Fruit fly (Drosophila melanogaster) Kc167 (cell line): Measurements from ENCODE around the gene tutl.

ENCODE experiments used
- Myc ChIP-seq: fragments of >200 bp; optimal IDR thresholded peaks from 2 replicates; lab custom pipeline; 2017; ENCODE audit warnings: missing external identifiers
- Sin3A ChIP-seq: fragments of >200 bp; optimal IDR thresholded peaks from 2 replicates; lab custom pipeline; 2018; ENCODE audit warnings: missing external identifiers
- h ChIP-seq: fragments of >200 bp; optimal IDR thresholded peaks from 3 replicates; lab custom pipeline; 2018; ENCODE audit warnings: missing external identifiers
- insv ChIP-seq: fragments of >200 bp; optimal IDR thresholded peaks from 3 replicates; lab custom pipeline; 2018; ENCODE audit warnings: missing external identifiers
- psq ChIP-seq: fragments of >200 bp; optimal IDR thresholded peaks from 2 replicates; lab custom pipeline; 2017; ENCODE audit warnings: missing external identifiers
- ttk ChIP-seq: sonication (Bioruptor generic); optimal IDR thresholded peaks from 2 replicates; lab custom pipeline; 2017; ENCODE audit warnings: missing external identifiers

tutl gene

DNA sequence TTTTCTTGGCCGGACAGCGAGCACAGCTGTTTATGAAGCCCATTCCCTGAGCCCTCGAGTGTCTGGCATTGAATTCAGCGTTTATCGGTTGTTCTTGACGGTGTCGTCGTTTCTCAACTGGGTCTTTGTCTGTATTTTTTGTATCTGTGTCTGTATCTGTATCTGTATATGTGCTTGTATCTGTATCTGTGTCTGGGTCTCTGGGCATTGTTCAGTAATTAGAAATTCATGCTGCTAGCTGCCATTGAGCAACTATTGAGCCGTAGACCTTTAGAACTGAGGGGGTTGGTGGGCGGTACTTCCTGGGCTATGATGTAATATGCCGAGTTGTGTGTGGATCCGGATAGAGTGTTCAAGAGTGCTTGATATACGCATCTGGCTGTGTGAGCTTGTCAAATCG, 53.0 kb downstream of the tutl start:
- TF ChIP-seq insv (lab: Kevin White, UChicago) = no peak
- TF ChIP-seq ttk = no peak
- TF ChIP-seq psq (lab: Kevin White, UChicago) = no peak
- no peak for TF ChIP-seq Sin3A (lab: Kevin White, UChicago)
- no peak for TF ChIP-seq h (lab: Kevin White, UChicago)
- no peak for TF ChIP-seq Myc (lab: Kevin White, UChicago)

DNA sequence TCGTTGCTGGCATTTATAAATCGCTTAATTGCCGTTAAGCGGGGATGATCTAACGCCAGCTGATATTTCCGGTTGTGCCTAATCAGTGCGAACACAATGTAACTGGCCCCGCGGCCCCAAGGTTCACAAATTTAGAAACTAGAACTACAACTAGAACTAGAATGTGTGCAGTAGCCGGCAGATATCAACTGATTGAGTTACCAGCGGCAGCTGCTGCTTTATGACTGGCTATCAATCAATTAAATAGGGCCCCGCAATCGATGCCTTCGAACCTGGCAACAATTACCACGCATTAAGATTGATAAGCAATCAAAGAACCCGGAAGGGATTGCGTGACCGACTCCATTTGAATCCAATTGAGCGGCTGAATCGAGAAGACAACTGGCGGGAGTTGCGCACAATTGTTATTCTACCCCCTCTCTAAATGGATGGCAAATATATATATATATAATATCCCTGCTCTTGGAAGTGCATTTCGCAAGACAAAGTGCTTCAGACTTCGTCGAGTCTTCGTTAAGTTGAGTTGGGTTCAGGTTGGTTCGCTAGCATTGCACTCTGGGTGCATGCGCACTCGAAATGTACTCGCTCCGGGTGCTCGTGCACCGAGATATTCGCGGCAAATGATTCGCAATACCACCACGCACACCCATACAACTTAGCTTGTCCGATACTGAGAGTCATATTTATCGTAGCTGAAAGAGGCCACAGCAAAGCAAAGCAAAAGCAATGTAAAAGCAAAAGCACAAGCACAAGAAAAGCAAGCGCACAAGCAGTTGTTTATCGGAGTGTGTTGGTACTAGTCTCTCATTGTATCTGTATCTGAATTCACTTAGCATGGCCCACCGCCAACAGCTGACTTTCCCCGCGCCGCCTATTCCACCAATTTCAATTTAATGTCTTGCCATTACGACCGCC, 57.1 kb downstream of the tutl start:
- TF ChIP-seq h (lab: Kevin White, UChicago) (no peak), Myc (lab: Kevin White, UChicago) (no peak), ttk (no peak), insv (lab: Kevin White, UChicago) (no peak), Sin3A (lab: Kevin White, UChicago) (no peak), psq (lab: Kevin White, UChicago) (no peak)

DNA sequence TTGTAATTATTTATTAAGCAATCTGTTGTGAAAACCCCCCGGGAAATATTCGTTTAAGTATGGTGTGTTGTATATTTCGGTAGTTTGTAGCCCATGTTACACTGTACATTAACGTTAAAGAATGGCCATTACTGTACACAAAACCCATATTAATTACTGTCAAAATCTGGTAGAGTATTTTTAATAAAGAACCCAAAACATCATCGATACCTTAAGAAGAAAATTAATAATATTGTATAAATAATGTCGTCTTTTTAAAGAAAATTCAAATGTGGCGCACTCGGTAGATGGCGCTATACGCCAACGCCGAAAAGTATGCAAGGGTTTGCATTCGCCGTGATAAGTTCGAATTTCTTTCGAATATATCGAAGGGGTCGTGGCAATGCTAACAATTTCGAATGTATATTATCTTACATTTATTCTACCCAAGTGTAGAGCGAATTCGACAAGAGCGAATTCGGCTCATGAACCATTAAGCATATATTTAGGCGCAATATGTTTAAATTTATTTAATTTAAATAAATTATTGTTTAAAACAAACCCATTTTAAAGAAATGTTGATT, 62.7 kb downstream of the tutl start:
- TF ChIP-seq insv (lab: Kevin White, UChicago) = no peak
- TF ChIP-seq Myc (lab: Kevin White, UChicago) = no peak
- no peak for TF ChIP-seq h (lab: Kevin White, UChicago)
- no peak for TF ChIP-seq Sin3A (lab: Kevin White, UChicago)
- TF ChIP-seq ttk = no peak
- no peak for TF ChIP-seq psq (lab: Kevin White, UChicago)

DNA sequence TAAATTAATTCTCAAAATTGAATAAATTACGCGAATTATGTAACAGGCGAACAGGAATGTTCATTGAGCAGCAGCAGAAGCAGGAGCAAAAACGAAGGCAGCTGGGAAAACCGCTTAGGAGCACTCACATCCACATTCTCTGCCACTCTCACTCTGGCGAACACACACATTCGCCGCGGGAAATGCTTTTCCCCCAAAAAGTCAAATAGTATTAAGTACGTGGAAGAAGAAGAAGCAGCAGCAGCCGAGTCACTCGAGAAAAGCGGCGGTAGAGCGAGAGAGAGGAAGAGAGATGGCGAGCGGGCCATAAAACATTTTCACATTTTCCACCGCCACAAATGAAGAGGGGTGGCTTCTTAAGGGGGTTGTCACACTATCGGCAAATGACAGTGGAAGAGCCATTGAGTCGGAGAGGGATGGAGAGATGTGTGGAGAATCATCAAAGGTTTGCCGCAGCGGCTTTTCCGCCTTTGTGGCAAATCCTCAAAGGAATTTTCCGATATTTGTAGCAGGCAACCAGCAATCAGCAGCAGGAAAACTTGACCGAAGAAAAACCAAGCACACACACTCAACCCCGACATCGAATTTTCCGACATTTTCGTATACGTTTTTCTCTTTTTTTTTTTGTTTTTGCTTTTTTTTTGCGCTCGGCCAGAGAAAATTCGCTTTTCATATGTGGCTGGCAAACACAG, 63.8 kb downstream of the tutl start:
- TF ChIP-seq psq (lab: Kevin White, UChicago) = no peak
- TF ChIP-seq insv (lab: Kevin White, UChicago) = no peak

DNA sequence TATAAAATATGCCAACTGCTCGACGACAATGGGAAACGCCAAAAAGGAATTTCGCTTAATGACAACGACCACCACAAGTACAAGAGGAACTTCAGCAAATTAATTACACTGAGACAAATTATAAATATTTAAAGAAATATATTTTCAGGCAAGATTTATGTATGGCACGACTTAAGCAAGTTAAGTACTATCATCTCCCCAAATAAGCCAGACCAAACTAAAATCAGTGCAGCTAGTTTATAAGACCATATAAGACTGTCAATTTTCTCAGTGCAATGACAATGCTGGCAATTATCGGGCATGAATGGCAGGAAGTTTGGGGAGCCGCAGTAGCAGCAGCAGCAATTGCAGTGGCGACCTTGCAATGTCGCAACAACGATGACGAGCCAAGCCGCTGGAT, 65.6 kb downstream of the tutl start:
- TF ChIP-seq Sin3A (lab: Kevin White, UChicago) = no peak
- no peak for TF ChIP-seq ttk
- TF ChIP-seq insv (lab: Kevin White, UChicago) = no peak
- no peak for TF ChIP-seq h (lab: Kevin White, UChicago)
- no peak for TF ChIP-seq Myc (lab: Kevin White, UChicago)
- TF ChIP-seq psq (lab: Kevin White, UChicago) = no peak

DNA sequence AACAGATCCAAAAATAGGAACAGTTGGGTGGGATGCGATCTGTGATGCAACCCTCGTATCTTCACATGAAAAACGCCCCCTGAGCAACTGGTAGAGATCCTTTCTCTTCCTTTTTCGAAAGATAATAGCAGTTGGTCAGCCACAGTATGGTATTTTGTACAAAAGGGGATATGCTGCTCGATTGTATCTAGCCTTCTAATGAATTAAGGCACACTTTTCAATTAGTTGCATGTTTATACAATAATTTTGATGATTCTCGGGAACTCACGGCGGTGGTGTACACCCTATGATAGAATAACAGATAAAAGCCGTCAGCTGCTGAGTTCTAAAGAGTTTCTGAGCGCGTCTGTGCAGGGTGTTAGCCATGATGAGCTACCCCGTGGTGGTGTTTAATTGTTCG, 66.7 kb downstream of the tutl start:
- TF ChIP-seq psq (lab: Kevin White, UChicago) (no peak), ttk (no peak), Myc (lab: Kevin White, UChicago) (no peak), h (lab: Kevin White, UChicago) (no peak), Sin3A (lab: Kevin White, UChicago) (no peak), insv (lab: Kevin White, UChicago) (no peak)

DNA sequence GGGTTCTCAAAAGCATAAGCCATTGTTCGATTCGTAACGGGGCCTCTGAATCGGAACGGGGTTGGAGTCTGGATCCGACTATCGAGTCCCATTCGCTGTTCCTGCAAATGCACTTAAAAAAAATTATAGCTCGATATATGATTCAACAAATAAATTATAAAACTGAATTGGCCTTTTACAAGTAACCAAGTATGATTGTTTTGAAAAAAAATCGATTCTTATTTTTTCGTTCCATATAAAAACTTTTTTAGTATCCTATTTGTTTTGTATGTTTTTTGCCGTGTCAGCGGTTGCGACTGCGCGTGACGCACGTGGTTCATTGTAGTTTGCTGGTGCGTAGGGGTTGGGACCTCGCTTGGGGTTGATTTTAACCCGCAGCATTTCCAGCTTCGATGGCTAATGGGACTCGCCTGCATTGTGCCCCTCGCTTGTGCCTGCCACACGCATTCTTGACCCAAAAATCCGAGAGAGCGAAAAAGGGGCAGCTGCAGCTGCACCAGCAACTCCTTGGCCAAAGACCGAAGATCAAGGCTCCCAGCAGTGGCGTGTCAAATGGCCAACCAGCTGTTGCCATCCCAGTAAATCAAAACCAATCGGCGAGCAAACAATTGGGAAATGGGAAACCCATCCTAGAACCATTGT, 67.9 kb downstream of the tutl start:
- TF ChIP-seq insv (lab: Kevin White, UChicago) = no peak
- TF ChIP-seq h (lab: Kevin White, UChicago) = no peak
- no peak for TF ChIP-seq psq (lab: Kevin White, UChicago)
- TF ChIP-seq ttk = no peak

DNA sequence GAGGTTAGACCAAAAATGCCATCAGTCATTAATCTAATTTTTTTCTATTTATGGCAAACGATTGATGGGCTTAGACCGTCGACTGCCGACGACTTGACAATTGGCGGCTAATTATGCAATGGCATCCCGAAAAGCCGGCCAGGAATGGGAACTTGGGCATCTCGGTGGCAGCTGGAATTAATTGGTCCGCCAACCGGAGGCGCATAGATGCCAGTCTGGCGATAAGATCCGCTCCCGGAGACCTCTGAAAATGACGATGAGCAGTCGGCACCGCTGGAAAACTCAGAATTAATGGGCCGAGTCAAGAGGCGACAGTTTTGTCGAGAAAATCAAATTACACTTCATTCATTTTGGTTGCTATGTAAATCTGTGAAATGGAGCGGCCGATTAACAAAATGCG, 69.7 kb downstream of the tutl start, which contains the start of gene CG15429:
Gene CG15429 (plus strand): TSS at position 301 of the 400 bp plus-strand sequence.
- TF ChIP-seq psq (lab: Kevin White, UChicago) (no peak), Myc (lab: Kevin White, UChicago) (no peak), Sin3A (lab: Kevin White, UChicago) (no peak), h (lab: Kevin White, UChicago) (no peak), ttk (no peak), insv (lab: Kevin White, UChicago) (no peak)

DNA sequence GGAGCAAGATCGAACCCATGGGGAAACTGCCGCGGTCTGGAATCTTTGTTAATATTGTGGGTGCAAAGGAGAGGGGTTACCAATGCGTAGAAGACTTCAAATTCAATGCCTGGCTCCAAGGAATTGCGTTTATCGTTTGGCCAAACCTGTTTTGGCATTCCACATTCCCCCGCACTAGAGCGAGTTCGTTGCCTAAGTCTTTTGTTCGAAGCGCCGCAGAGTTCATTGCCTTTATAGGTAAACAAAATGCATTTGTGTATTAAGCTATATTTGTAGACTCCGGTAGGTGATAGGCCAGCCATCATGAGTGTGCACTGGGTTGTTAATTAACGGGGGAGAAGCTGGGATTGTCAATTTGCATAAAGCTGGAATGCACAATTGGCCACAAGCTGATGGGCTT, 72.1 kb downstream of the tutl start:
- TF ChIP-seq ttk (no peak), insv (lab: Kevin White, UChicago) (no peak), h (lab: Kevin White, UChicago) (no peak), psq (lab: Kevin White, UChicago) (no peak), Myc (lab: Kevin White, UChicago) (no peak), Sin3A (lab: Kevin White, UChicago) (no peak)

DNA sequence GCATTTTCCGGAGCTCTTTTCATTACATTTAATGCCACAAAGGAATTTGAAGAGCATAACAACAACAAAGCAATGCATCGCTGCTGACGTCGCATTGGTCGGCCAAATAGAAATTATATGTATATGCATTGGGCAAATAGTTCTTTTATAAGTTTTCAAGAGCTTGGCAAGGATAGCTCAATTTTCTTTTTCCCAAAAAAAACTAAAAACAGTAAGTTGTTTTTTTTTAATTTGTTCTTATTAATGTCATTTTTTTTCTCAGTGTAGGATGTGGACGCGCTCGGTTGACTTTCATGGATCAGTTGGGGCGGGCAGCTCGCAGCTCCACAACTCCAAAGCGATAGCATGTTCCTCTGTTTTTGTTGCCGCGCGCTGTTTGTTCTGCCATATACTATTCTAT, 76.2 kb downstream of the tutl start:
- no peak for TF ChIP-seq insv (lab: Kevin White, UChicago)

DNA sequence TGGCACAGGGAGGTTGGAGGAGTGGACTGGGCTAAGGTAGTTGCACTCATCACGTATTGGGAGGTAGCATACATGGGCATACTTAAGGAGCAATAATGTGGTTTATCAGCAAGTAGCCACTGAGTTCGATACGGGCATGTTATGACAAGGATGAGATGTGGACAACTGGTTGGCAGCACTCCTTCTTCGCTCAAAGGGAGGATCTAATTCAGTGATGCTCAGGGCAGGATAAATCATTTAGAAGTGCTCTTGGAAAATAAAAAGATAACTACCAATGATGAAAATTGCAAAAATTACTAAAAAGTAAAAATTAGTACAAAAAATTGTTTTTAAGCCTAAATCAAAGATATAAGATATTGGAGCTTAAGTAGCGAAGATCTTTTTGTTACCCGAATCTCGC, 77.9 kb downstream of the tutl start:
- TF ChIP-seq Sin3A (lab: Kevin White, UChicago) = no peak
